Worm (Caenorhabditis elegans) whole organism, L3 larva: ENCODE data around the gene lys-1.
A peak's percentile ranks its signal among the peaks of the same experiment; 100 is the strongest.

Experiments
- R02D3.7 ChIP-seq: fragments of 150-350 bp; optimal IDR thresholded peaks from 2 replicates; lab custom pipeline; 2014; ENCODE audit warnings: missing biosample characterization, missing genetic modification characterization
- ZK546.5 ChIP-seq: sonication (generic microtip); optimal IDR thresholded peaks from 2 replicates; lab custom pipeline; 2017; ENCODE audit warnings: missing biosample characterization, missing genetic modification characterization
- aly-2 ChIP-seq: fragments of 150-350 bp; optimal IDR thresholded peaks from 2 replicates; lab custom pipeline; 2014; ENCODE audit warnings: missing biosample characterization, missing genetic modification characterization
- ceh-16 ChIP-seq: sonication (generic microtip); optimal IDR thresholded peaks from 2 replicates; lab custom pipeline; 2017; ENCODE audit warnings: missing biosample characterization, missing genetic modification characterization
- elt-2 ChIP-seq: sonication (generic microtip); optimal IDR thresholded peaks from 2 replicates; lab custom pipeline; 2016; ENCODE audit warnings: missing genetic modification reagents, mild to moderate bottlenecking, missing genetic modification characterization, missing compliant biosample characterization
- nfya-1 ChIP-seq: sonication (generic microtip); optimal IDR thresholded peaks from 2 replicates; lab custom pipeline; 2017; ENCODE audit warnings: missing genetic modification characterization, mild to moderate bottlenecking, missing compliant biosample characterization, antibody characterized with exemption, moderate library complexity; ENCODE audit not compliant: insufficient read depth
- skn-1 ChIP-seq: fragments of 150-350 bp; optimal IDR thresholded peaks from 2 replicates; lab custom pipeline; 2014; ENCODE audit warnings: missing biosample characterization, missing genetic modification characterization
- zag-1 ChIP-seq: fragments of 150-350 bp; optimal IDR thresholded peaks from 2 replicates; lab custom pipeline; 2014; ENCODE audit warnings: missing biosample characterization, missing genetic modification characterization

ce11 chrV:10280112-10280511 lies 2.4 kb downstream of the lys-1 start:
- TF ChIP-seq R02D3.7 (tag; lab: Kevin White, UChicago), result no peak
- TF ChIP-seq skn-1, result no peak
- no peak for TF ChIP-seq ZK546.5 (tag; lab: Kevin White, UChicago)
- TF ChIP-seq elt-2 (tag; lab: Kevin White, UChicago), result peak; percentile 89
- no peak for TF ChIP-seq zag-1 (tag; lab: Kevin White, UChicago)
- TF ChIP-seq aly-2, result no peak
- TF ChIP-seq nfya-1 (tag; lab: Kevin White, UChicago), result no peak
- TF ChIP-seq ceh-16 (tag; lab: Kevin White, UChicago), result no peak
